Worm (Caenorhabditis elegans): ENCODE data around the gene D2023.3.

ce11 chrV:11826967-11827366, 15.1 kb upstream of the D2023.3 start, which contains the start of the genes mpst-1 and D2023.6:
- TF ChIP-seq skn-1 (tag; optimal IDR thresholded peaks at IDR 0.05) = no peak
- no peak for TF ChIP-seq nhr-23 (tag; optimal IDR thresholded peaks at IDR 0.05)
- TF ChIP-seq ZK546.5 (tag; optimal IDR thresholded peaks at IDR 0.05) = no peak
- TF ChIP-seq F13H6.1 (tag; optimal IDR thresholded peaks at IDR 0.05) = no peak
- no peak for TF ChIP-seq nhr-237 (tag; optimal IDR thresholded peaks at IDR 0.05)
- no peak for TF ChIP-seq lsy-2 (tag; optimal IDR thresholded peaks at IDR 0.05)
- TF ChIP-seq fos-1 (tag; optimal IDR thresholded peaks at IDR 0.05) = no peak
- no peak for TF ChIP-seq R02D3.7 (tag; optimal IDR thresholded peaks at IDR 0.05)
- TF ChIP-seq aly-2 (tag; optimal IDR thresholded peaks at IDR 0.05) = no peak

Data from whole organism, L2 larva.